Fruit fly (Drosophila melanogaster) whole organism, prepupa: ENCODE results near the gene haf.
A peak's percentile ranks its signal among the peaks of the same experiment; 100 is the strongest.

Experiments used
- Blimp-1 ChIP-seq: fragments of 200-800 bp; sonication (Bioruptor generic); optimal IDR thresholded peaks from 3 replicates; lab custom pipeline; 2017; ENCODE audit warnings: missing biosample characterization, missing genetic modification characterization, mild to moderate bottlenecking, moderate library complexity, missing genetic modification reagents
- CG10631 ChIP-seq: fragments of 200-800 bp; sonication (Bioruptor generic); optimal IDR thresholded peaks from 2 replicates; lab custom pipeline; 2016; ENCODE audit warnings: missing biosample characterization, missing genetic modification characterization
- CG11294 ChIP-seq: fragments of 200-800 bp; sonication (Bioruptor generic); IDR thresholded peaks from 2 replicates; pipeline ENCODE4 v1.3.6; 2022; ENCODE audit warnings: missing biosample characterization, missing genetic modification characterization
- CG11902 ChIP-seq: fragments of 200-800 bp; sonication (Bioruptor generic); optimal IDR thresholded peaks from 3 replicates; lab custom pipeline; 2016; ENCODE audit warnings: missing biosample characterization, missing genetic modification characterization
- CG15336 ChIP-seq: fragments of 200-800 bp; sonication (Bioruptor generic); IDR thresholded peaks from 2 replicates; pipeline ENCODE4 v1.3.6; 2022; ENCODE audit warnings: missing biosample characterization, missing genetic modification characterization
- CG1621 ChIP-seq: fragments of 200-800 bp; sonication (Bioruptor generic); optimal IDR thresholded peaks from 3 replicates; lab custom pipeline; 2018; ENCODE audit warnings: missing biosample characterization, mild to moderate bottlenecking, missing genetic modification characterization
- CG16779 ChIP-seq: fragments of 200-800 bp; sonication (Bioruptor generic); optimal IDR thresholded peaks from 3 replicates; lab custom pipeline; 2017; ENCODE audit warnings: missing biosample characterization, mild to moderate bottlenecking, missing genetic modification characterization
- CG3032 ChIP-seq: fragments of 200-800 bp; optimal IDR thresholded peaks from 2 replicates; lab custom pipeline; 2019; ENCODE audit warnings: missing biosample characterization, mild to moderate bottlenecking, missing genetic modification characterization, moderate library complexity
- CG31627 ChIP-seq: fragments of 200-800 bp; sonication (Bioruptor generic); optimal IDR thresholded peaks from 3 replicates; lab custom pipeline; 2016; ENCODE audit warnings: missing biosample characterization, missing genetic modification characterization
- CG32006 ChIP-seq: fragments of 200-800 bp; sonication (Bioruptor generic); optimal IDR thresholded peaks from 3 replicates; lab custom pipeline; 2017; ENCODE audit warnings: missing biosample characterization, mild to moderate bottlenecking, missing genetic modification characterization
- CG34406 ChIP-seq: fragments of 200-800 bp; sonication (Bioruptor generic); optimal IDR thresholded peaks from 3 replicates; lab custom pipeline; 2016; ENCODE audit warnings: missing biosample characterization, missing genetic modification characterization
- CG4318 ChIP-seq: fragments of 200-800 bp; sonication (Bioruptor generic); optimal IDR thresholded peaks from 3 replicates; lab custom pipeline; 2017; ENCODE audit warnings: missing biosample characterization, mild to moderate bottlenecking, missing genetic modification characterization
- CG6163 ChIP-seq: fragments of 200-800 bp; sonication (Bioruptor generic); IDR thresholded peaks from 3 replicates; pipeline ENCODE4 v1.3.6; 2022; ENCODE audit warnings: missing biosample characterization, missing genetic modification characterization
- CG6276 ChIP-seq: fragments of 200-800 bp; sonication (Bioruptor generic); optimal IDR thresholded peaks from 2 replicates; lab custom pipeline; 2017; ENCODE audit warnings: missing biosample characterization, mild to moderate bottlenecking, missing genetic modification characterization
- CG6808 ChIP-seq: fragments of 200-800 bp; sonication (Bioruptor generic); optimal IDR thresholded peaks from 3 replicates; lab custom pipeline; 2017; ENCODE audit warnings: missing biosample characterization, missing genetic modification characterization, mild to moderate bottlenecking, moderate library complexity, missing genetic modification reagents
- CG7368 ChIP-seq: fragments of 200-800 bp; sonication (Bioruptor generic); optimal IDR thresholded peaks from 3 replicates; lab custom pipeline; 2016; ENCODE audit warnings: missing biosample characterization, missing genetic modification characterization
- CG8319 ChIP-seq: fragments of 200-800 bp; sonication (Bioruptor generic); optimal IDR thresholded peaks from 3 replicates; lab custom pipeline; 2016; ENCODE audit warnings: missing biosample characterization, missing genetic modification characterization
- CG8632 ChIP-seq: fragments of 200-800 bp; sonication (Bioruptor generic); optimal IDR thresholded peaks from 3 replicates; lab custom pipeline; 2016; ENCODE audit warnings: missing biosample characterization, missing genetic modification characterization
- CG9139 ChIP-seq: fragments of 200-800 bp; sonication (Bioruptor generic); optimal IDR thresholded peaks from 3 replicates; lab custom pipeline; 2017; ENCODE audit warnings: missing biosample characterization, mild to moderate bottlenecking, missing genetic modification characterization
- Eip75B ChIP-seq: fragments of 200-800 bp; sonication (Bioruptor generic); optimal IDR thresholded peaks from 3 replicates; lab custom pipeline; 2016; ENCODE audit warnings: missing biosample characterization, missing genetic modification characterization
- Eip78C ChIP-seq: fragments of 200-800 bp; sonication (Bioruptor generic); peaks from one replicate; lab custom pipeline; 2016; ENCODE audit warnings: missing biosample characterization, missing genetic modification characterization
- Eip93F ChIP-seq: fragments of 200-800 bp; sonication (Bioruptor generic); optimal IDR thresholded peaks from 2 replicates; lab custom pipeline; 2016; ENCODE audit warnings: missing biosample characterization, mild to moderate bottlenecking, missing genetic modification characterization
- Ets21C ChIP-seq: fragments of 200-800 bp; sonication (Bioruptor generic); optimal IDR thresholded peaks from 3 replicates; lab custom pipeline; 2016; ENCODE audit warnings: missing biosample characterization, missing genetic modification characterization
- Gug ChIP-seq: fragments of 200-800 bp; sonication (Bioruptor generic); IDR thresholded peaks from 2 replicates; pipeline ENCODE4 v1.3.6; 2022; ENCODE audit warnings: missing biosample characterization, missing genetic modification characterization
- Hr38 ChIP-seq: sonication (Bioruptor generic); optimal IDR thresholded peaks from 2 replicates; lab custom pipeline; 2016; ENCODE audit warnings: missing biosample characterization, missing genetic modification characterization
- Hr39 ChIP-seq: fragments of 200-800 bp; sonication (Bioruptor generic); optimal IDR thresholded peaks from 2 replicates; lab custom pipeline; 2016; ENCODE audit warnings: missing biosample characterization, missing genetic modification characterization
- Hr4 ChIP-seq: fragments of 200-800 bp; sonication (Bioruptor generic); optimal IDR thresholded peaks from 3 replicates; lab custom pipeline; 2016; ENCODE audit warnings: missing biosample characterization, missing genetic modification characterization
- Lpt ChIP-seq: fragments of 200-800 bp; sonication (Bioruptor generic); optimal IDR thresholded peaks from 3 replicates; lab custom pipeline; 2016; ENCODE audit warnings: missing biosample characterization, missing genetic modification characterization
- Met ChIP-seq: fragments of 200-800 bp; sonication (Bioruptor generic); optimal IDR thresholded peaks from 3 replicates; lab custom pipeline; 2016; ENCODE audit warnings: missing biosample characterization, missing genetic modification characterization
- OdsH ChIP-seq: fragments of 200-800 bp; sonication (Bioruptor generic); optimal IDR thresholded peaks from 3 replicates; lab custom pipeline; 2016; ENCODE audit warnings: missing biosample characterization, missing genetic modification characterization
- Sox102F ChIP-seq: fragments of 200-800 bp; sonication (Bioruptor generic); optimal IDR thresholded peaks from 2 replicates; lab custom pipeline; 2016; ENCODE audit warnings: missing biosample characterization, mild to moderate bottlenecking, missing genetic modification characterization
- Sox15 ChIP-seq: fragments of 200-800 bp; sonication (Bioruptor generic); optimal IDR thresholded peaks from 3 replicates; lab custom pipeline; 2016; ENCODE audit warnings: missing biosample characterization, missing genetic modification characterization
- acj6 ChIP-seq: fragments of 200-800 bp; sonication (Bioruptor generic); optimal IDR thresholded peaks from 3 replicates; lab custom pipeline; 2016; ENCODE audit warnings: missing biosample characterization, missing genetic modification characterization
- dsx ChIP-seq: fragments of 200-800 bp; optimal IDR thresholded peaks from 3 replicates; lab custom pipeline; 2019; ENCODE audit warnings: missing biosample characterization, mild to moderate bottlenecking, missing genetic modification characterization, moderate library complexity; ENCODE audit not compliant: poor library complexity, severe bottlenecking
- eg ChIP-seq: fragments of 200-800 bp; sonication (Bioruptor generic); IDR thresholded peaks from 3 replicates; pipeline ENCODE4 v1.3.6; 2022; ENCODE audit warnings: missing biosample characterization, missing genetic modification characterization
- esn ChIP-seq: fragments of 200-800 bp; sonication (Bioruptor generic); optimal IDR thresholded peaks from 2 replicates; lab custom pipeline; 2016; ENCODE audit warnings: missing biosample characterization, mild to moderate bottlenecking, missing genetic modification characterization, moderate library complexity
- fd59A ChIP-seq: fragments of 200-800 bp; sonication (Bioruptor generic); optimal IDR thresholded peaks from 2 replicates; lab custom pipeline; 2017; ENCODE audit warnings: missing biosample characterization, mild to moderate bottlenecking, missing genetic modification characterization, missing genetic modification reagents
- fkh ChIP-seq: fragments of 200-800 bp; sonication (Bioruptor generic); optimal IDR thresholded peaks from 3 replicates; lab custom pipeline; 2017; ENCODE audit warnings: missing biosample characterization, mild to moderate bottlenecking, missing genetic modification characterization, moderate library complexity
- lz ChIP-seq: fragments of 200-800 bp; sonication (Bioruptor generic); optimal IDR thresholded peaks from 3 replicates; lab custom pipeline; 2016; ENCODE audit warnings: missing biosample characterization, missing genetic modification characterization
- net ChIP-seq: fragments of 200-800 bp; sonication (Bioruptor generic); optimal IDR thresholded peaks from 3 replicates; lab custom pipeline; 2016; ENCODE audit warnings: missing biosample characterization, missing genetic modification characterization
- pdm3 ChIP-seq: fragments of 200-800 bp; sonication (Bioruptor generic); optimal IDR thresholded peaks from 3 replicates; lab custom pipeline; 2016; ENCODE audit warnings: missing biosample characterization, missing genetic modification characterization
- salr ChIP-seq, 2 experiments: fragments of 200-800 bp; sonication (Bioruptor generic); optimal IDR thresholded peaks; 3 replicates each; lab custom pipeline; 2016 to 2018; ENCODE audit warnings: missing biosample characterization in 2 of 2, missing genetic modification characterization in 2 of 2, mild to moderate bottlenecking in 1 of 2
- spab ChIP-seq: fragments of 200-800 bp; sonication (Bioruptor generic); optimal IDR thresholded peaks from 2 replicates; lab custom pipeline; 2017; ENCODE audit warnings: missing biosample characterization, mild to moderate bottlenecking, missing genetic modification characterization, missing genetic modification reagents
- ss ChIP-seq, 2 experiments: fragments of 200-800 bp; sonication (Bioruptor generic); optimal IDR thresholded peaks; 2 replicates in 1 of 2; 3 replicates in 1 of 2; lab custom pipeline; 2017 to 2018; ENCODE audit warnings: mild to moderate bottlenecking in 2 of 2, missing biosample characterization in 2 of 2, missing genetic modification characterization in 2 of 2, moderate library complexity in 1 of 2
- svp ChIP-seq: fragments of 200-800 bp; sonication (Bioruptor generic); peaks from one replicate; lab custom pipeline; 2016; ENCODE audit warnings: missing biosample characterization, missing genetic modification characterization
- topi ChIP-seq: fragments of 200-800 bp; sonication (Bioruptor generic); optimal IDR thresholded peaks from 3 replicates; lab custom pipeline; 2016; ENCODE audit warnings: missing biosample characterization, missing genetic modification characterization
- vri ChIP-seq: fragments of 200-800 bp; sonication (Bioruptor generic); optimal IDR thresholded peaks from 3 replicates; lab custom pipeline; 2016; ENCODE audit warnings: missing biosample characterization, mild to moderate bottlenecking, missing genetic modification characterization

haf gene

dm6 chr2L:1574009-1574408 lies 19.1 kb downstream of the haf start (continued):
- TF ChIP-seq Gug (GFP tag; lab: Robert Waterston, UW), result no peak
- peak; percentile 47 for TF ChIP-seq Sox102F (GFP tag; lab: Kevin White, UChicago)
- peak in 1 of 2 experiments; percentile 23 for TF ChIP-seq salr (GFP tag; optimal IDR thresholded peaks at IDR 0.05; lab: Kevin White, UChicago)
- no peak for TF ChIP-seq CG6163 (GFP tag; lab: Robert Waterston, UW)
- TF ChIP-seq lz (GFP tag; lab: Kevin White, UChicago), result no peak
- TF ChIP-seq CG11294 (GFP tag; lab: Robert Waterston, UW), result no peak
- no peak for TF ChIP-seq CG15336 (GFP tag; lab: Robert Waterston, UW)
- TF ChIP-seq CG16779 (tag; lab: Kevin White, UChicago), result no peak
- peak; percentile 69 for TF ChIP-seq svp (GFP tag; lab: Kevin White, UChicago)
- TF ChIP-seq OdsH (GFP tag; lab: Kevin White, UChicago), result peak; percentile 51
- TF ChIP-seq vri (GFP tag; lab: Kevin White, UChicago), result no peak
- TF ChIP-seq acj6, result no peak
- no peak for TF ChIP-seq eg (GFP tag; lab: Robert Waterston, UW)
- peak; percentile 64 for TF ChIP-seq pdm3 (GFP tag; lab: Kevin White, UChicago)
- TF ChIP-seq Sox15 (GFP tag; lab: Kevin White, UChicago), result no peak

- peak; percentile 76 for TF ChIP-seq CG3032 (tag; lab: Kevin White, UChicago)
- TF ChIP-seq fd59A (GFP tag; lab: Kevin White, UChicago), result peak; percentile 42
- peak; percentile 66 for TF ChIP-seq spab (GFP tag; lab: Kevin White, UChicago)
- TF ChIP-seq CG34406 (GFP tag; lab: Kevin White, UChicago), result peak; percentile 71
- peak; percentile 82 for TF ChIP-seq svp (GFP tag; lab: Kevin White, UChicago)
- peak; percentile 30 to 71 for TF ChIP-seq salr (GFP tag; optimal IDR thresholded peaks at IDR 0.05; lab: Kevin White, UChicago)
- TF ChIP-seq CG15336 (GFP tag; lab: Robert Waterston, UW), result peak; percentile 91
- TF ChIP-seq Hr4 (GFP tag; lab: Kevin White, UChicago), result peak; percentile 89
- TF ChIP-seq Sox102F (GFP tag; lab: Kevin White, UChicago), result peak; percentile 36
- peak; percentile 51 for TF ChIP-seq CG11902
- TF ChIP-seq net (GFP tag; lab: Kevin White, UChicago), result peak; percentile 61
- peak; percentile 62 for TF ChIP-seq Sox15 (GFP tag; lab: Kevin White, UChicago)
- no peak for TF ChIP-seq Eip93F (GFP tag; lab: Kevin White, UChicago)
- peak; percentile 68 for TF ChIP-seq CG8632 (GFP tag; lab: Kevin White, UChicago)
- peak; percentile 55 for TF ChIP-seq CG1621 (tag; lab: Kevin White, UChicago)
- TF ChIP-seq CG6808 (GFP tag; lab: Kevin White, UChicago), result peak; percentile 56
- TF ChIP-seq CG32006 (GFP tag; lab: Kevin White, UChicago), result peak; percentile 90
- no peak for TF ChIP-seq Hr38 (GFP tag; lab: Kevin White, UChicago)
- TF ChIP-seq eg (GFP tag; lab: Robert Waterston, UW), result peak; percentile 89
- peak; percentile 55 for TF ChIP-seq esn
- peak; percentile 2 for TF ChIP-seq Ets21C (GFP tag; lab: Kevin White, UChicago)
- peak; percentile 79 for TF ChIP-seq CG10631 (GFP tag; lab: Kevin White, UChicago)
- TF ChIP-seq vri (GFP tag; lab: Kevin White, UChicago), result no peak
- TF ChIP-seq lz (GFP tag; lab: Kevin White, UChicago), result peak; percentile 80
- TF ChIP-seq Blimp-1, result no peak
- peak; percentile 67 for TF ChIP-seq pdm3 (GFP tag; lab: Kevin White, UChicago)
- TF ChIP-seq CG6276, result peak; percentile 84
- TF ChIP-seq CG11294 (GFP tag; lab: Robert Waterston, UW), result peak; percentile 82
- peak; percentile 68 for TF ChIP-seq OdsH (GFP tag; lab: Kevin White, UChicago)
- peak; percentile 83 for TF ChIP-seq Eip75B (GFP tag; lab: Kevin White, UChicago)
- TF ChIP-seq CG31627 (GFP tag; lab: Kevin White, UChicago), result peak; percentile 75
- TF ChIP-seq ss (GFP tag; optimal IDR thresholded peaks at IDR 0.05; lab: Kevin White, UChicago), result peak; percentile 23 to 65
- TF ChIP-seq Met (GFP tag; lab: Kevin White, UChicago), result peak; percentile 52
- peak; percentile 82 for TF ChIP-seq Hr39 (GFP tag; lab: Kevin White, UChicago)
- TF ChIP-seq Eip78C, result peak; percentile 93
- peak; percentile 79 for TF ChIP-seq Gug (GFP tag; lab: Robert Waterston, UW)
- TF ChIP-seq dsx (GFP tag; lab: Kevin White, UChicago), result peak; percentile 53
- peak; percentile 79 for TF ChIP-seq topi
- TF ChIP-seq CG6163 (GFP tag; lab: Robert Waterston, UW), result peak; percentile 91
- TF ChIP-seq CG7368 (GFP tag; lab: Kevin White, UChicago), result peak; percentile 65
- peak; percentile 82 for TF ChIP-seq CG4318 (GFP tag; lab: Kevin White, UChicago)
- TF ChIP-seq fkh (GFP tag; lab: Kevin White, UChicago), result no peak
- TF ChIP-seq CG8319 (GFP tag; lab: Kevin White, UChicago), result peak; percentile 43
- TF ChIP-seq CG9139 (GFP tag; lab: Kevin White, UChicago), result peak; percentile 38
- peak; percentile 63 for TF ChIP-seq CG16779 (tag; lab: Kevin White, UChicago)
- TF ChIP-seq Lpt, result peak; percentile 75
These were observed 20.7 kb downstream of the haf start for dm6 chr2L:1575604-1576003.
